Worm (Caenorhabditis elegans): ENCODE results near the gene mrps-11.

- TF ChIP-seq him-1 (tag; optimal IDR thresholded peaks at IDR 0.05) (no peak), dao-5 (tag; optimal IDR thresholded peaks at IDR 0.05) (no peak), W03F9.2 (tag; optimal IDR thresholded peaks at IDR 0.05) (no peak)
Measured at ce11 chrV:12460583-12460982, 33.8 kb downstream of the mrps-11 start.
